Worm (Caenorhabditis elegans) whole organism, midembryonic: Measurements from ENCODE around the gene nasp-1.
"Not testable (repeated sequence)": the region's sequence is repeated elsewhere in the genome, so short reads cannot be mapped to it uniquely, and the experiment has no call there.

Experiments used
- T22C8.4 ChIP-seq: fragments of 200-800 bp; sonication (Bioruptor generic); IDR thresholded peaks from 2 replicates; pipeline ENCODE4 v1.3.6; 2022; ENCODE audit warnings: missing genetic modification characterization, missing compliant biosample characterization
- cog-1 ChIP-seq: sonication (generic microtip); optimal IDR thresholded peaks from 2 replicates; lab custom pipeline; 2016; ENCODE audit warnings: missing genetic modification characterization, missing compliant biosample characterization
- flt-1 ChIP-seq: fragments of 200-800 bp; sonication (Bioruptor generic); IDR thresholded peaks from 2 replicates; pipeline ENCODE4 v1.3.6; 2022; ENCODE audit warnings: missing genetic modification characterization, missing compliant biosample characterization
- klf-2 ChIP-seq: fragments of 200-800 bp; sonication (Bioruptor generic); conservative IDR thresholded peaks from 2 replicates; pipeline ENCODE4 v1.3.6; 2022; ENCODE audit warnings: missing genetic modification reagents, missing genetic modification characterization, missing compliant biosample characterization
- med-1 ChIP-seq: sonication (generic microtip); optimal IDR thresholded peaks from 2 replicates; lab custom pipeline; 2017; ENCODE audit warnings: missing genetic modification characterization, mild to moderate bottlenecking, missing compliant biosample characterization, antibody characterized with exemption, missing genetic modification reagents; ENCODE audit not compliant: insufficient read depth
- ref-1 ChIP-seq: fragments of 200-800 bp; sonication (Bioruptor generic); conservative IDR thresholded peaks from 2 replicates; pipeline ENCODE4 v1.3.6; 2022; ENCODE audit warnings: missing genetic modification reagents, missing genetic modification characterization, missing compliant biosample characterization
- tab-1 ChIP-seq: fragments of 200-800 bp; sonication (Bioruptor generic); IDR thresholded peaks from 2 replicates; pipeline ENCODE4 v1.3.6; 2022; ENCODE audit warnings: missing genetic modification characterization, missing compliant biosample characterization
- ztf-23 ChIP-seq: fragments of 200-800 bp; sonication (Bioruptor generic); IDR thresholded peaks from 2 replicates; pipeline ENCODE4 v1.3.6; 2022; ENCODE audit warnings: missing genetic modification reagents, missing genetic modification characterization, missing compliant biosample characterization
- ztf-29 ChIP-seq: fragments of 200-800 bp; sonication (Bioruptor generic); IDR thresholded peaks from 2 replicates; pipeline ENCODE4 v1.3.6; 2022; ENCODE audit warnings: missing genetic modification reagents, missing genetic modification characterization, missing compliant biosample characterization

Gene nasp-1

DNA sequence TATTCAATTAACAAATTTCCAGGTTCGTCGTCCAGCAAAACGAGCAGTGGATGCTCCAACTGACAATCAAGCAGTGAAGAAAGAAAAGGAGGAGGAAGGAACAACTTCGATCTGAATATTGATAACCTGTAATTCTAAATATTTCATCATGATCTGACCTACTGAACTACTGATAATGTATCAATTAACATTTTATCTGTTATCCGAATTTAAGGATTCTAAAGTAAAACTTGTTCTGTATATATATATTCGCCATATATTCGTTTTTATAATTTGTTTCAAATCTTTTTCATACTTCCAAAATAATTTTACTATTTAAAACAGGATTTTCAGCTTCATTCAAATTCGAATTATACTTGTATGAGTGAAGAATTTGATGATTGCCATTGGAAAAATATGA is 1.4 kb downstream of the nasp-1 start, which contains the start of gene apc-17:
TSS of gene apc-17 (plus strand) at position 301 of the 400 bp plus-strand sequence.
- TF ChIP-seq ztf-23 (GFP tag; lab: Robert Waterston, UW) (no peak), ref-1 (no peak), klf-2 (no peak), T22C8.4 (GFP tag; lab: Robert Waterston, UW) (no peak), flt-1 (no peak), ztf-29 (no peak), med-1 (GFP tag; lab: Kevin White, UChicago) (no peak), cog-1 (no peak), tab-1 (GFP tag; lab: Robert Waterston, UW) (no peak)

DNA sequence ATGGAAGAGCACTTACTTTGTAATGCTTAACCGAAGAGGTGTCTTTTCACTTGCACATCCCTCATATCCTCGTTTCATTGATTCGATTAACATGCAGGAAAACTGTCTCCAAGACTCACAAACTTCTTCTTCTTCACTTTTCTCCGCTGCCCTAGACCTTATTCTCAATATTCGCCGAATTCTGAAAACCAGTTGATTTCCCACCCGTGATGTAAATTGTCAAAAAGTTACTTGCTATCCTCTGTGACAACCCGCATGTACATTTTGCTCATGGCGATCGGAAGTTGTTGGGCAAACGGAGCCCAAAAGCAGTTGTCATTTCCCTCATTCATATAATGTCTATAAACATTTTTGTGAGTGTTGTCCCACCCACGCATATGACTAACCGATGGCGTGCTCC is 4.0 kb downstream of the nasp-1 start:
- TF ChIP-seq flt-1 (no peak), cog-1 (no peak), ztf-23 (GFP tag; lab: Robert Waterston, UW) (no peak), med-1 (GFP tag; lab: Kevin White, UChicago) (no peak), ztf-29 (no peak), klf-2 (no peak), ref-1 (no peak), T22C8.4 (GFP tag; lab: Robert Waterston, UW) (no peak), tab-1 (GFP tag; lab: Robert Waterston, UW) (no peak)

DNA sequence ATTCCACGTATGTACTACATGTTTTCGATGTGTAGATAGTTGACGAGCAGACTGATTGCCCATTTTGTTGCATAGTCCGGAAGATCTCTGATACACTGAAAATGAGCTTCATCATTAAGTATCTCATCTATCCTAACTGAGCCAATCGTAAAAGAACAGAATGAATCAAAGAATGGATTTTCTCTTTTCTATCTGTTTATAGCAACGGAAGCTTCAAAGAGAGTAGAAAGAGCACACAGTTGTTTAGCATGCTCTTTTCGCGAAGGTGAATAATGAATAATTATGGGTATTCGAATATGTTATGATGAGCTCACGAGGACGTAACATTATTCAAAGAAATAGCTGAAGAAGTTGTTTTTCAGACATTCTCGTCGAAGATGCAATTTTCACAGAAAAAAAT is 4.7 kb downstream of the nasp-1 start, which contains the start of gene glb-4:
TSS of gene glb-4 (minus strand) at position 101 of the 400 bp plus-strand sequence.
- TF ChIP-seq ztf-23 (GFP tag; lab: Robert Waterston, UW) (no peak), klf-2 (no peak), tab-1 (GFP tag; lab: Robert Waterston, UW) (no peak), cog-1 (no peak)

DNA sequence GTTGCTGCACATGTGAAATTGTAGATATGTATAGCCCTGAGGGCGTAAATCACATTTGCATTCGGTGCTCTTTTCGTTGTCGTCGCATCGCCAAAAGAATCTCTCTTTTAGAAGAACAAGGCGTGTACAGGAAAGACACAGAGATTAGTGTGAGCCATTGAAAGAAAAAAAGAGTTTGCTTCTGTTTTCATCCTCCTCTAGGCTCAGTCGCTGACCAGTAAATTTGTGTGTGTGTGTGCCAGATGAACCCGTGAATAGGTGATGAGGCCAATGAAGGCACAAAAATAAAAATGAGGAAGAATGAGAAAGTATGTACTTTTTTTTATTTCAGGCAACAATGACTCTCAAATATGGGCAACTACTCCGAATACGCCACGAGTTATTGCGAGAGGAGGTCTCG is 6.0 kb downstream of the nasp-1 start, which contains the start of gene mat-2:
TSS of gene mat-2 (plus strand) at position 301 of the 400 bp plus-strand sequence.
- TF ChIP-seq med-1 (GFP tag; lab: Kevin White, UChicago), result no peak
- no peak for TF ChIP-seq T22C8.4 (GFP tag; lab: Robert Waterston, UW)
- no peak for TF ChIP-seq cog-1
- no peak for TF ChIP-seq flt-1
- TF ChIP-seq tab-1 (GFP tag; lab: Robert Waterston, UW), result no peak

DNA sequence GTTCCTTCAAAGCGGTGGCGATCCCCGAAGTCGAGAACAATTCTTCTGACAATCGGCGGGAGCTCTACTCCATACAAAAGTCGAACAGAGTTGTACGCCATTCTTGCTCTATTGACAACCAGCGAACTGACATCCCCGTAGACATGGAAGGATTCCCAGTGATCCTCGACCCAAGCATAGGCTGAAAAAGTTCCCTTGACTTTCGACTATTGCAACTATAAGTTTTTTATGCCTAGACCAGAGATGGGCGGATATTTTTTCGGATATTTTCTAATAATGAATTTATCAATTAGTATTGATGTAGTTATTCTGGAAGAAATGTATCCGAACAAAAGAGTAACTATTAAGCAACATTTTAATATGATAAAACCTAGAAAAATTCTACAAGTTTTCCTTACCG is 15.4 kb downstream of the nasp-1 start, which contains the start of gene W10C6.2:
TSS of gene W10C6.2 (minus strand) at position 101 of the 400 bp plus-strand sequence.
- not testable (repeated sequence) for TF ChIP-seq med-1 (GFP tag; lab: Kevin White, UChicago); flt-1; klf-2

DNA sequence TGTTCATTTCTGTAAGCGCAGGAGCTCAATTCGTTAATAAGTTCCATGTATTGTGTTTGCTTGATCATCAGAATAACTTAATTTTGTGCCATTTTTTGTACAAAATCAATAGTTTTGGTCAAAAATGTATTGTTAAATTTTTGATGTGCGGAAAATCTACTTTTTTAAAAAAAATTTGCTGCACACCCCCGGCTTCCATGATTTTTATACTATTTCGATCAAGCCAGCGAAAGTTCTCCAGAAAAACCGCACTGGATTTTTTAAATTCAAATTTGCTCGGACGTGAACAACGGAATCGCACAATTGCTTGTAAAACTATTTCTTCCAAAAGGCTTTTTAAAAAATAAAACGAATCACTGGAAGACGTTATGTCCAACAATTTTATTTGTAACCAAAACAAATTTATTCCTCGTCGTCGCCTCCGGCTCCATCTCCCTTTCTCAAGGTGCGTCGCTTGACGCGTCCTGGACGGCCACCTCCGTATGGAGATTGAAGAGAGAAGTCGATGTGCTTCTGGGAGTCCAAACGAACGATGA is 18.7 kb downstream of the nasp-1 start:
- no peak for TF ChIP-seq ref-1
- no peak for TF ChIP-seq cog-1

DNA sequence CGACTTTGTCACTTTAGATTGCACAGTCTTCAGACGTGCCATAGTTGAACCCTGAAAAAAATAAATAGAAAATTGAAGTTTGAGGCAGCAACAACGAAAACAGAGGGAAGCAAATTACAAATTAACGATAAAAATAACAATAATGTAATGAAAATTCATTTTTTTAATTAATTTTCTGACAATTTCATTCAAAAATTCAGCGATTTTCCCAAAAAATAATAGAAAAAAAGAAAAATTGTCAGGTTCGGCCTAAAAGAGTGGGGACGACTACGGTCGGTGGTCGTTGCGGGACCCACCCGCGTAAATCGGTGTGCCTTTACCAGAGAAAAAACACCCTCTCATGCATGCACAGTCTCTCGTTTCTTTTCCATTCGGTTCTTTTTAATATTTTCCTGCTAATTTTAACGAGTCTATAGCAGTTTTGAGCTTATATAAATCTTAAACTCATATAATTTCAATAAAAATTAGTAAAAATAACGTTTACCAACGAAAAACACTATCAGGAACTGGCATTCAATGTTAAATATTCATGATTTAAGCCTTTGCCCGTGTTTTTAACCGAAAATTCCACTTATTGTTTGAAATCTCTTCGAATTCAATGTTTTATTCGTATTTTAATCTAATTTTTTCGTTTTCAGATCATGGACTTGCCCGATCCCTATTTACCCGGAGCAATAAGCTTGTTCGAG is 20.0 kb downstream of the nasp-1 start, which contains the start of the genes rps-9 and lsm-1:
TSS of gene rps-9 (minus strand) at position 51 of the 689 bp plus-strand sequence.
TSS of gene lsm-1 (plus strand) at position 639 of the 689 bp plus-strand sequence.
- TF ChIP-seq flt-1 (peak; percentile 46; the same call in 1 of the 2 replicates), klf-2 (no peak), med-1 (GFP tag; lab: Kevin White, UChicago) (no peak)

DNA sequence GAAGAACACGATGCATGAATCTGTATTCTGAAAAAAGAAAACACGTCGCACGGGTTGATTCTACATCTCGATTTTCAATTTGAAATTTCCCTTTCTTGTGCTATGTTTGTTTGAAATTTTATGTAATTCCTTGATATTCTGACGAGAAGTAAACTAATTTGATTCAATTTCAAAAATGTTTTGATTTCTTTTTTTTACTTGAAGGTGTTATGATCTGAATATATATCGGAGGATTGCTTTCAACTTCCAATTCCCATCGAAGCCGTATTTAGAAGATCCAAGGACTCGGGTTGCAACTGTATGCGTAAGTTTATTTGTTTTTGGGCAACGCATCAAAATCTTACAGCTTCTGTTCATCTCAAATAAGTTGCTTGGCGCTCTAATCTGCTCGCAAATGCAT is 21.0 kb downstream of the nasp-1 start, which contains the start of gene F40F8.1:
TSS of gene F40F8.1 (plus strand) at position 301 of the 400 bp plus-strand sequence.
- TF ChIP-seq klf-2, result no peak
- TF ChIP-seq ref-1, result no peak
- TF ChIP-seq T22C8.4 (GFP tag; lab: Robert Waterston, UW), result no peak
- TF ChIP-seq ztf-23 (GFP tag; lab: Robert Waterston, UW), result no peak
- TF ChIP-seq med-1 (GFP tag; lab: Kevin White, UChicago), result no peak
- TF ChIP-seq ztf-29, result no peak
- no peak for TF ChIP-seq tab-1 (GFP tag; lab: Robert Waterston, UW)
- no peak for TF ChIP-seq cog-1

DNA sequence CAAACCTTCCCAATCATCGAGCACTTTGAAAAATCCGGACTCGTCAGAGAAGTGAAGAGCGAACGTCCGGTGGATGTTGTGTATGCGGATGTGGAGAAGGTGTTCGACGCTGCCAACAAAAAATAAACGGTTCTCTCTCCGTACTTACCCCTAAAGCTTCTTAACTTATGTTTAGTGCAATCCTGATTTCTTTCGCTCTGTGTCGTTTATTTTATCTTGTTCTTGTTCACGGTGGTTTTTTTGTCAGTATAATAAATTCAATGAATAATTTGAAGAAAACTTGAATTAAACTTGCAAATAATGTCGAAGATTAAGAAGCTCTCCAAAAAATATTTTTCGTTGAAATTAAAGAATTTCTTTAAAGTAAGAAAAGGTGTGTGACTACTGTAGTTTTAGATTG is 22.6 kb downstream of the nasp-1 start, which contains the start of gene F40F8.3:
TSS of gene F40F8.3 (plus strand) at position 301 of the 400 bp plus-strand sequence.
- TF ChIP-seq T22C8.4 (GFP tag; lab: Robert Waterston, UW) (no peak), cog-1 (no peak), ztf-29 (no peak), flt-1 (no peak), med-1 (GFP tag; lab: Kevin White, UChicago) (no peak), ztf-23 (GFP tag; lab: Robert Waterston, UW) (no peak), klf-2 (no peak), tab-1 (GFP tag; lab: Robert Waterston, UW) (no peak), ref-1 (no peak)

DNA sequence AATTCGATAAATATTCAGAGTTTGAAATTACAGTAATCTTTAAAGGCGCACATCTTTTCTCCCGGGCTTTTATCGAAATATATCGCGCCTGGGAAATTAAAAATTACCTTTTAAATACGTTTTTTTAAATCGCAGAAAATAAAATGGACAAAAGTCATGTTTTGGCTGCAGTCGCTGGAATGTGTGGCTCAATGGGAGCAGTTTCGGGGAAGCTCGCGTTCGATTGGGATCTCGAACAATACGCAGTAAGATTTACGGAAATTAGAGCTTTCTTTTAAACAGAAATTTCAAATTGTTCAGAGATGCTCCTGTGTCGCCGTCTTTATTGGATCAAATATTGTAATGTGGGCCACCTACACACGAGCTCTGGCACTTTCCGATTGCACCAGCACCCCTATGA is 23.1 kb downstream of the nasp-1 start, which contains the start of gene F40F8.12:
TSS of gene F40F8.12 (plus strand) at position 301 of the 400 bp plus-strand sequence.
- no peak for TF ChIP-seq cog-1
- TF ChIP-seq flt-1, result no peak
- TF ChIP-seq ref-1, result no peak
- TF ChIP-seq ztf-29, result no peak
- TF ChIP-seq ztf-23 (GFP tag; lab: Robert Waterston, UW), result no peak
- no peak for TF ChIP-seq med-1 (GFP tag; lab: Kevin White, UChicago)
- TF ChIP-seq T22C8.4 (GFP tag; lab: Robert Waterston, UW), result no peak
- TF ChIP-seq tab-1 (GFP tag; lab: Robert Waterston, UW), result no peak
- TF ChIP-seq klf-2, result no peak
